Worm (Caenorhabditis elegans): Measurements from ENCODE around the gene irld-3.

Gene irld-3

DNA sequence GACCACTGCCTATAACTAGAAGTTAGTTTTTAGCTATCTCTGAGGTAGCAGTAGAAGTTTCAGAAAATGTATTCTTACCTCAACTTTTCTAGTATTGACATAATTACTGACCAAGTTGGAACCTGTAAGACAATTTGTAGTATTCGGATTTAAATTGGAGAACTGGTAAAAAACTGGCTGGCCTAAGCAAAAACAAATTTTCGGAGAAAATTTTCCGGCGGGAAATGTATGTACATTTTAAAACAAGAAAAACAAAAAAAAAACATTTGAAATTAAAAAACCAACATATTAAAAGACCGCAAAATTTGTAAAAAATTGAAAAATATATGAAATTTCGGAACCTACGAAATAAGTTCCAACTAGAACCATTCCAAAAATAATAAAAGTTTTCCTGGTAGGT lies 8.5 kb upstream of the irld-3 start, which contains the start of gene srab-11:
srab-11 (minus strand) TSS at position 101 of the 400 bp plus-strand sequence.
- no peak for TF ChIP-seq unc-62 (GFP tag; optimal IDR thresholded peaks at IDR 0.05)

DNA sequence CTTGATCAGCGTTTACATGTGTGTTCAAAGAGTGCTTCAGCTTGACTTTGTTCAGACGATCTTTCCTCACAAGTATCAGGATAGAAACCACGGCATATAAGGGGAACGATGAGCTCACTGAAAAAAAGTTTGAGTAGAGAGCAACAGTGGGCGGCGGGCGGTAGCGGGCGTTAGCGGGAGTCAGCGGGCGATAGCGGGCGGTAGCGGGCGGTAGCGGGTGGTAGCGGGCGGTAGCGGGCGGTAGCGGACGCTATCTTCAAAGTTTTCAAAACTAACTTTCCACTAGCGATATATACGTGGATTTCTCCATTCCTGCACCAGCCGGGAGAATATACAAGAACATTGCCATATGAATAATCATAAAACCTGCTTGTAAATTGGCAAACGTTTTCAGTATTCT lies 6.9 kb upstream of the irld-3 start:
- no peak for TF ChIP-seq unc-62 (GFP tag; optimal IDR thresholded peaks at IDR 0.05)

DNA sequence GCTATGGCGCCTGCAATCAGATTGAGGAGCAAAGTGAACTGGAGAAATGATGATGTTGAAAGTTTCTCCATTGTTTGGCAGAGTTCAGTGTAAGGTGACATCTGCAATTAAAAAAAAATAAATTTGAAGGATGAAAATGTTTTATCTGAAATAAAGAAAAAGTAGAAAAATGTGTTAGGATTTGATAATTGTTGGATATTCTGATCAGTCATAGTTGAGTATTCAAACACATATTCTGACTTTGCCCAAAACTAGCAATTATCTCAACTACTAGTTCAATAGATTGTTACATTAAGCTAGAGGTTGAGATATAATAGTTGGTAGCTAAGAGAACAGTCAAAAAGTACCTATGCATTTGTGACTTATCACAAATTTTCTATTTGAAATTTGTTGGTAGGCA lies 6.1 kb upstream of the irld-3 start, which contains the start of gene srab-10:
srab-10 (minus strand) TSS at position 101 of the 400 bp plus-strand sequence.
- TF ChIP-seq unc-62 (GFP tag; optimal IDR thresholded peaks at IDR 0.05) = no peak

DNA sequence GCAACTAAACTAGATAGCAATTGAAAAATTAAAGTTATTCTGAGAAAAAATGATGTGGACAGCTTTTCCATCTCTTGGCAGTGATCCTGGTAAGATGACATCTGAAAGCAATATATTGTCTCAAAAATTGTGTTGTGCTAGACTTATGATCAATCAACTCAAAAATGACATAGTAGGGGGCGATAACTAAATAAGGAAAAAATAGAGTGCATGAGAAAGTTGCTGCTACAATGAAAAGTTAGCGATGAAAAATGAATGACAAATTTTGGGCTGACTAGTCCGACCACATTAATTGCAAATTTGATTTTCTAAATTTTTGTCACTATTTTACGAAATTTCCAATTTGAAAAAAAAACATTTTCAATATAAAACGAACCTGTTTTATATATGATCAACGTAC lies 2.8 kb upstream of the irld-3 start, which contains the start of gene srab-9:
srab-9 (minus strand) TSS at position 101 of the 400 bp plus-strand sequence.
- no peak for TF ChIP-seq unc-62 (GFP tag; optimal IDR thresholded peaks at IDR 0.05)

DNA sequence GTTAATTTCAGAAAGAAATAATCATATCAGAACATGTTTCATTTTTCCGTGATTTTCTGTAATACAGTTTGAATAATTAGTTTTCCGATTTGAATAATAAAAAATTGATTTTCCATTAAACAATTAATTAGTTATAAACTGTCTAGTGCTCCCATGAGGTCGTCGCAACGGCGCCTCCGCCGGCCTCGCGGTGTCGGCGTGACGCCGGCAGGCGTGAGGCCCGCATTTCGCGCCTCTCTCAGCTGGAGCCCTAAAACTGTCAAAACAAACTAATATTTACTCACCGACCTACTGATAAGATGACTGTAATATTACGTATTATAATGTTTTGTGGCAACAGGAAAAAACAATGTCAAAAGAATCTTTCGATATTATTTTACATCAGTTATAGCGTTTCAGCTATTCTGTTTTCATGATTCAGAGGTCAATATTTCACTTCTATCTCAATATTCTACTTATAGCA lies 5.1 kb downstream of the irld-3 start, which contains the start of gene F02C9.2:
F02C9.2 (plus strand) TSS at position 413 of the 463 bp plus-strand sequence.
- TF ChIP-seq unc-62 (GFP tag; optimal IDR thresholded peaks at IDR 0.05) = no peak

DNA sequence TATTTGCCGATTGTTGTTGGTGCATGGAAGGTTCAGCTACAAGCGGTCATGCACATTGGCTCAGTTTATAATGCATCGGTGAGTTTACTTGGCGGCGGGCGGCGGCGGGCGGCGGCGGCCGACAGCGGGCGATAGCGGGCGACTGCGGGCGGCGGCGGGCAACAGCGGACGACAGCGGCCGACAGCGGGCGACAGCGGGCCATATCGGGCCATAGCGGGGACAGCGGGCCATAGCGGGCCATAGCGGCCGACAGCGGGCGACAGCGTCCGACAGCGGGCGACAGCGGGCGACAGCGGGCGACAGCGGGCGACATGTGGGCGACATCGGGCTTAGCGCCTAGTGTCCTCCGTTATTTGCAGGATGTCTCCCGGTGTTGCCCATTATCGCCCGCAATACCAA lies 6.3 kb downstream of the irld-3 start:
- no peak for TF ChIP-seq unc-62 (GFP tag; optimal IDR thresholded peaks at IDR 0.05)

DNA sequence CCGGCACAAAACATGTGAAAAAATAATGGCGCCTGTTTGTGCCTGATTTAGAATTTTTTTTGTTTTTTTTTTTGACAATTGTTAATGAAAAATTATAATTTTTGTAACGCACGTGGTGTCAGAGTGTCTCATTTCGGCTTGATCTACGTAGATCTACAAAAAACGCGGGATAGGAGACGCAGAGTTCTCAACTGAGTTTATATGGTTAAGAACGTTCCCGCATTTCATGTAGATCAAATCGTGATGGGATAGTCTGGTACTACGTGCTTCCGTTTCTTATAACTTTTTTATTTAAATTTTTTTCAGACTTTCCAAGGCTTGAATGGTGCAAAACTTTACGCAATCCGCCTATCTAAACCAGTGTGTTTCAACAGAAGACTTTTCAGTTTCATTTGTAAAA lies 9.6 kb downstream of the irld-3 start, which contains the start of gene tat-6:
tat-6 (plus strand) TSS at position 301 of the 400 bp plus-strand sequence.
- TF ChIP-seq unc-62 (GFP tag; optimal IDR thresholded peaks at IDR 0.05) = no peak

DNA sequence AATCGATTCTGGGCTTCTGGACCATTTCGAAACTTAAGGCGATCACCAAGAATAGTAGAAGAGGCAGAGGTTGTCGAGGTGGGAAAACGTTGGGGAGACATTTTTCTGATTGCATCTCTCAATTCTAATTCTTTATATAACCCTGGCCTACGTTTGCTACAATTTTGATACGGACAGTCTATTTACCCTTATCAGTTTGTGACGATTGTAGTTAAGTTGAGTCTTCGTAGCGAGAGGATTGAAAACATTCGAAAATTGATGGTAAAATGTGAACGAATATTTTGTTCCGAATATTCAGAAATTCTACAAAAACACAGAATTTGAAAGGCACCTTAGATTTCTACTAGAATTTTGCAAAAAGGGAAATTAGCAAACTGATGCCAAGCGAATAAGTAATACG lies 10.7 kb downstream of the irld-3 start, which contains the start of gene Y73C8C.10:
Y73C8C.10 (minus strand) TSS at position 101 of the 400 bp plus-strand sequence.
- TF ChIP-seq unc-62 (GFP tag; optimal IDR thresholded peaks at IDR 0.05) = no peak

DNA sequence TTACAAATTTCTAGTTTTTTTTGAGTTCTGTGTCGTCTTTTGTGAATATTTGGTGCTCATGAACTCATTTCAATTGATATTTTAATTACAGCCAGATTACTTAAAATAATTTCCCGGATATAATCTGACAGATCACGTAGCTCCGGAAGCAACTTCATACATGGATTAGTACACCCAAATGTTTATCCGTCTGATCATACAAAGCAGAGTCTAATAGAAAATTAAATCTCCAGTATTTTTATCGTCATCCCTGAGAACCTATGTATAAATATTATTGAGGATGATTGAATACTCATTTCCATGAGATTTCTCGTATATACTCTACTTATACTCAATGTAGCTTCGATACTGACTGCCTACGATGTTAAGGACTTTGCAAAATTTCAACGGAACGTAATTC lies 13.5 kb downstream of the irld-3 start, which contains the start of gene Y73C8C.12:
Y73C8C.12 (plus strand) TSS at position 301 of the 400 bp plus-strand sequence.
- TF ChIP-seq unc-62 (GFP tag; optimal IDR thresholded peaks at IDR 0.05) = no peak

DNA sequence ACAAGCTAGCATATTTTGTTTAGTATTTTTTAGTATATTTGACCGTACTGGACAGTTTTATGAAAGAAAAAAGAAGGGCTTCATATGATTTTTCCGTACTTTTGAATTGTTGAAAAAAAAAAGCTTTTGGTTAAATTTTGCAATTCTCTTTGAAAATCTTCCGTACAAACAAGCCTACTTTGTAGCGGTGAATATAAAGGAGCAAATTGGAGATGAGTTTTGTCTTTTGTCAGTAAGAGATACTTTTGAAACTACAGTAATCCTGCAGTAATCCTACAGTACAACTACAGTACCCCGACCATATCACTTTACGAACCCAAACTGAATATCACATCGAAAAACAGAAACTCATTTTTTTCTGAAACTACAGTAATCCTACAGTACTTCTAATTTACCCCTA lies 16.0 kb downstream of the irld-3 start:
- no peak for TF ChIP-seq unc-62 (GFP tag; optimal IDR thresholded peaks at IDR 0.05)

DNA sequence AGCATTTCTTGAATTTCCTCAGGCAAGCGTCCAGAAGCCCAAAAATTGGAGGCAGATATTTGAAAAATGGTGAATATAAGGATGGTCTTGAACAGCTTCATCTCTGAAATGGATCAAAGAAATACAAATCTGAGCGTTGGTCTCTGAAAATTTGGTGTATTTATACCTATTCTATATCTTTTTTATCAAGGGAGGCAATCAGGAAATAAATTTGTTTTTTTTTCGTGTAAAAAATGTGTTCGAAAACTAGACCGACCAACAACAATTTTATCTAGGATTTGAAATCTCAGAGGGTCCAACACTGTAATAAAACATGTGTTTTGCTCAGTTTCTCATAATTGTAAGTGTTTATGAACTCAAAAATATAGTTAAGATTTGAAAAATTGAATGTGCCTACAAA lies 16.6 kb downstream of the irld-3 start, which contains the start of gene srt-56:
srt-56 (minus strand) TSS at position 101 of the 400 bp plus-strand sequence.
- TF ChIP-seq unc-62 (GFP tag; optimal IDR thresholded peaks at IDR 0.05) = no peak

DNA sequence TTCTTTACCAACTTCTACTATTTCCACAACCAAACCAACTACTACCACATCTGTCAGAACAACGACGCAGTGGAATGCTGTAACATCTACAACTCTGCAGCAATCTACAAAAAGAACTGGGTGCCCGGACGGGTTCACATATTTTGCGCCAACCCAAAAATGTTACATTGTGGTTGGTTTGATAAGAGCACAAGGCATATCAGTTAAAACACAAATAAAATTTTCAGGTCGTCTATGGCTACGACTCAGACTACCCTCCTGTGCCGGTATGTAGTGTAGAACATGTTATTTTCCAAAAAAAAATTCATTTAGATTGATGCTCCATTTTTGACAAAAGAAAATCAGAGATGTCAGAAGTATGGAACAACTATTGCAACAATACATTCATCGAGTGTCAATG lies 19.2 kb downstream of the irld-3 start:
- TF ChIP-seq unc-62 (GFP tag; optimal IDR thresholded peaks at IDR 0.05) = no peak

DNA sequence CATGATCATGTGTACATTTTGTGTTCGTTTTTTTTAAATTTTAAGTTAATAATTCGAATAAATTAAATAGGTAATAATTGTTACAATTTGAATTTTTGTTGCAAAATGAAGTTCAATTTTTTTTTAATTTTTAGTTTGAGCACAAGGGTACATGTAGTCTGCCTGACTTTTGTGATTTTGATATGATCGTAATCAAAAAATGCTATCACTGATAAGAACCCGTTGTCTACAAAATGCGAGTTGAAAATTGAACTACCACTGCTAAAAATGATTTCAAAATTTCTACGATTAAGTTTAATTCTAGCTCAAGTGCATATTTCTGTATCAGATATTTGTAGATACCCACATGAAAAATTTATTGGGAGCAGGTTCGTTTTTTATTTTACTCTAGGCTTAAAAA lies 20.2 kb downstream of the irld-3 start, which contains the start of gene clec-210:
clec-210 (plus strand) TSS at position 211 of the 400 bp plus-strand sequence.
- TF ChIP-seq unc-62 (GFP tag; optimal IDR thresholded peaks at IDR 0.05) = no peak

DNA sequence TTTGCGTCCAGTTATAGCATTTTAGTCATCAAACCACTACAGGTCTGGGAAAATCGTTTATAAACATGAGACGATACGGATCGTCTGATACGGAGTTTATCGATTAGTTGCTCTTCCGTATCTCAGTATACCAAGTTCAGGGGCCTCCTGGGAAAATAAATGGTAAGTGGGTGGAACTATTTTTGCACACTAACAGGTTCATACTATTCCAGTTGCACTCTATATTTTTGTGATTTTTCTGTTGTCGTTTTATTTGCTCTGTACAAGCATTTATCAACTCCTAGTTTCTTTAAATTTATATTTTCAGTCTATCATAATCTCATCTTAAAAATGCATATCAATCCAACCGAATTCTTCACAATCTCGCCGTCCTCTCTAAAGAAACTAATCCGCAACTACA lies 23.4 kb downstream of the irld-3 start, which contains the start of gene Y73C8C.3:
Y73C8C.3 (plus strand) TSS at position 301 of the 400 bp plus-strand sequence.
- TF ChIP-seq unc-62 (GFP tag; optimal IDR thresholded peaks at IDR 0.05) = no peak

DNA sequence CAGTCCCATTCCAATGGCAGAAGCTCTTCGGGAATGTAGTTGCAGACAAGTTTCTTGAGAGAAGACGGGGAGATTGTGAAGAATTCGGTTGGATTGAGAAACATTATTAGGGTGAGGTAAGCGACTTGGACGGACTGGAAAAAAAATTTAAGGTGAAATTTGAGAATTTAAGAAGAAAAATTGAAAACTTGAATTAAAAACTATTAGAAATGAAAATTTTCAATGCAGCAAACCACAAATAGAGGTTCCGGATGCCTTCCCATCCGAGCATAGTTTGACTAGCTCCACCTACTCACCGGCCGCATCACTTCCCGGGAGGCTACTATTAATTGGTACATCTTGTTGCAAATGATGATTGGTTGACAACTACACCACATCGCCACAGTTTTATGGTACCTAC lies 24.6 kb downstream of the irld-3 start, which contains the start of gene Y73C8C.8:
Y73C8C.8 (minus strand) TSS at position 101 of the 400 bp plus-strand sequence.
- TF ChIP-seq unc-62 (GFP tag; optimal IDR thresholded peaks at IDR 0.05) = no peak

DNA sequence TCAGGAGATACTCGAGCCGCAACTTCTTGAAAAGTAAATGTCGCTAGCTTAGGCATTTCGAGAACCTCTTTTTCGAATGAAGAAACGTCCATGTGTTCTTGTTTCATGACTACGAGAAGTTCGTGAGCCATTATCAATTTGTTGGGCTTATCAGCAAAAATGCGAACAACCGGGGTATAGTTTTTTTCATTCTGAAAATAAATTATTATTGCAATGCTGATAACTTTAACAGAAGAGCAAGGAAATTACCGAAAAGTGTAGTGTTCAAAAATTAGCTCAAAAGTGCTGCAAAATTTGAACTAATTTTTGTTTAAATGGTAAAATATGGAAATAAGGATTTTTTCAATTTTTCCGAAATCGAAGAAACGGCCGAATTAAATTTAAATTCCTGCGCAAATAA lies 26.2 kb downstream of the irld-3 start:
- TF ChIP-seq unc-62 (GFP tag; optimal IDR thresholded peaks at IDR 0.05) = no peak

DNA sequence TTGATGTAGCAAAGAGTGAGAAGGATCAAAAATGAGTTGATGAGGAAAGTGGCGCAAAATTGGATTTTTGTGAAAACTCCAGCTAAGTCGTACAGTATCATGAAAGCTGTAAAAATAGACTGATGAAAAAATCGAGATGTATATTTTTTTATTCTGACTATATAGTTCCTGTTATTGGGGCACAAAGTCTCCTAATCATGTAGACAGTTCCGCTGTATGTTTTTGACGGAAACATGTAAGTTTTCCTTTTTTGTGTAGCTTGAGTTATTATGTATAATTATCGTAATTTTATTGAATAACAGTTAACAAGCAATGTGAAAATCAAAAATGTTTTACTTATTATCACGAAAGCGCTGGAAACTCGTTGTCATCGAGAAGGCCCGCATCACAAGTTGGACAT lies 30.9 kb downstream of the irld-3 start, which contains the start of gene str-68:
str-68 (minus strand) TSS at position 101 of the 400 bp plus-strand sequence.
- no peak for TF ChIP-seq unc-62 (GFP tag; optimal IDR thresholded peaks at IDR 0.05)

All from whole organism, dauer.